Worm (Caenorhabditis elegans) whole organism, early embryonic: ENCODE data around the gene C26B2.8.

ENCODE experiments used
- F13C5.2 ChIP-seq: sonication (generic microtip); optimal IDR thresholded peaks from 2 replicates; lab custom pipeline; 2017; ENCODE audit warnings: mild to moderate bottlenecking, missing genetic modification characterization, inconsistent platforms, missing compliant biosample characterization
- ama-1 ChIP-seq: fragments of 150-350 bp; optimal IDR thresholded peaks from 2 replicates; lab custom pipeline; 2014
- ets-7 ChIP-seq: sonication (generic microtip); optimal IDR thresholded peaks from 2 replicates; lab custom pipeline; 2016; ENCODE audit warnings: missing genotype, missing genetic modification characterization, missing compliant biosample characterization
- tbx-11 ChIP-seq: fragments of 200-800 bp; sonication (Bioruptor generic); IDR thresholded peaks from 2 replicates; pipeline ENCODE4 v1.3.6; 2022; ENCODE audit warnings: missing genetic modification characterization, missing compliant biosample characterization
- tbx-37 ChIP-seq: fragments of 200-800 bp; sonication (Bioruptor generic); conservative IDR thresholded peaks from 2 replicates; pipeline ENCODE4 v1.3.6; 2022; ENCODE audit warnings: missing genetic modification reagents, missing genetic modification characterization, missing compliant biosample characterization

- TF ChIP-seq ets-7 (tag; lab: Kevin White, UChicago) (no peak), tbx-37 (GFP tag; lab: Robert Waterston, UW) (no peak), F13C5.2 (tag; lab: Kevin White, UChicago) (no peak), ama-1 (lab: Kevin White, UChicago) (no peak), tbx-11 (no peak)
Measured at ce11 chrIV:8036492-8036891, 22.5 kb downstream of the C26B2.8 start.
